Fruit fly (Drosophila melanogaster) whole organism, embryonic: ENCODE data around the gene CG44005.

Experiments used
- Aef1 ChIP-seq: fragments of 200-800 bp; sonication (Bioruptor generic); IDR thresholded peaks from 3 replicates; pipeline ENCODE4 v1.3.6; 2022; ENCODE audit warnings: missing biosample characterization, missing genetic modification characterization
- Asciz ChIP-seq: fragments of 200-800 bp; sonication (Bioruptor generic); optimal IDR thresholded peaks from 2 replicates; lab custom pipeline; 2017; ENCODE audit warnings: missing biosample characterization, mild to moderate bottlenecking, missing genetic modification characterization, missing genetic modification reagents
- Atf-2 ChIP-seq: fragments of 200-800 bp; sonication (Bioruptor generic); optimal IDR thresholded peaks from 2 replicates; lab custom pipeline; 2016; ENCODE audit warnings: missing biosample characterization, missing genetic modification characterization
- BtbVII ChIP-seq: fragments of 200-800 bp; sonication (Bioruptor generic); optimal IDR thresholded peaks from 3 replicates; lab custom pipeline; 2017; ENCODE audit warnings: missing biosample characterization, mild to moderate bottlenecking, missing genetic modification characterization
- CG10366 ChIP-seq: fragments of 200-800 bp; sonication (Bioruptor generic); IDR thresholded peaks from 2 replicates; pipeline ENCODE4 v1.3.6; 2022; ENCODE audit warnings: missing biosample characterization, missing genetic modification characterization
- CG10959 ChIP-seq: fragments of 200-800 bp; sonication (Bioruptor generic); IDR thresholded peaks from 2 replicates; pipeline ENCODE4 v1.3.6; 2022; ENCODE audit warnings: missing biosample characterization, missing genetic modification characterization
- CG12071 ChIP-seq: fragments of 200-800 bp; sonication (Bioruptor generic); optimal IDR thresholded peaks from 3 replicates; lab custom pipeline; 2018; ENCODE audit warnings: missing biosample characterization, mild to moderate bottlenecking, missing genetic modification characterization
- CG12104 ChIP-seq: fragments of 200-800 bp; sonication (Bioruptor generic); optimal IDR thresholded peaks from 3 replicates; lab custom pipeline; 2016; ENCODE audit warnings: missing biosample characterization, missing genetic modification characterization
- CG12219 ChIP-seq: fragments of 200-800 bp; sonication (Bioruptor generic); optimal IDR thresholded peaks from 3 replicates; lab custom pipeline; 2018; ENCODE audit warnings: missing biosample characterization, mild to moderate bottlenecking, missing genetic modification characterization
- CG1233 ChIP-seq: fragments of 200-800 bp; sonication (Bioruptor generic); optimal IDR thresholded peaks from 4 replicates; lab custom pipeline; 2018; ENCODE audit warnings: missing biosample characterization, mild to moderate bottlenecking, missing genetic modification characterization
- CG13894 ChIP-seq: fragments of 200-800 bp; sonication (Bioruptor generic); optimal IDR thresholded peaks from 3 replicates; lab custom pipeline; 2018; ENCODE audit warnings: missing biosample characterization, mild to moderate bottlenecking, missing genetic modification characterization, moderate library complexity
- CG17568 ChIP-seq: fragments of 200-800 bp; sonication (Bioruptor generic); optimal IDR thresholded peaks from 2 replicates; lab custom pipeline; 2018; ENCODE audit warnings: missing biosample characterization, mild to moderate bottlenecking, missing genetic modification characterization, moderate library complexity
- CG17912 ChIP-seq: fragments of 200-800 bp; sonication (Bioruptor generic); optimal IDR thresholded peaks from 2 replicates; lab custom pipeline; 2018; ENCODE audit warnings: missing biosample characterization, mild to moderate bottlenecking, missing genetic modification characterization
- CG18599 ChIP-seq: fragments of 200-800 bp; sonication (Bioruptor generic); optimal IDR thresholded peaks from 3 replicates; lab custom pipeline; 2017; ENCODE audit warnings: missing biosample characterization, missing genetic modification characterization, mild to moderate bottlenecking, moderate library complexity, missing genetic modification reagents
- CG2678 ChIP-seq: fragments of 200-800 bp; sonication (Bioruptor generic); optimal IDR thresholded peaks from 3 replicates; lab custom pipeline; 2019; ENCODE audit warnings: missing biosample characterization, mild to moderate bottlenecking, missing genetic modification characterization, moderate library complexity
- CG2889 ChIP-seq: fragments of 200-800 bp; sonication (Bioruptor generic); IDR thresholded peaks from 3 replicates; pipeline ENCODE4 v1.3.6; 2022; ENCODE audit warnings: missing biosample characterization, missing genetic modification characterization
- CG3281 ChIP-seq: fragments of 200-800 bp; sonication (Bioruptor generic); optimal IDR thresholded peaks from 3 replicates; lab custom pipeline; 2017; ENCODE audit warnings: missing biosample characterization, mild to moderate bottlenecking, missing genetic modification characterization
- CG4617 ChIP-seq: fragments of 200-800 bp; sonication (Bioruptor generic); optimal IDR thresholded peaks from 3 replicates; lab custom pipeline; 2016; ENCODE audit warnings: missing biosample characterization, missing genetic modification characterization, borderline replicate concordance
- CG4854 ChIP-seq: fragments of 200-800 bp; sonication (Bioruptor generic); optimal IDR thresholded peaks from 2 replicates; lab custom pipeline; 2016; ENCODE audit warnings: missing biosample characterization, missing genetic modification characterization, inconsistent platforms
- CG6765 ChIP-seq: fragments of 200-800 bp; sonication (Bioruptor generic); optimal IDR thresholded peaks from 3 replicates; lab custom pipeline; 2017; ENCODE audit warnings: missing biosample characterization, mild to moderate bottlenecking, missing genetic modification characterization
- CG6813 ChIP-seq: fragments of 200-800 bp; sonication (Bioruptor generic); optimal IDR thresholded peaks from 2 replicates; lab custom pipeline; 2017; ENCODE audit warnings: missing biosample characterization, missing genetic modification characterization, mild to moderate bottlenecking, moderate library complexity, missing genetic modification reagents
- CG8290 ChIP-seq, 3 experiments: fragments of 200-800 bp; sonication (Bioruptor generic); optimal IDR thresholded peaks; 2 replicates each; lab custom pipeline; 2016 to 2019; ENCODE audit warnings: missing biosample characterization in 3 of 3, missing genetic modification characterization in 3 of 3, mild to moderate bottlenecking in 2 of 3, moderate library complexity in 1 of 3
- CrebB ChIP-seq: fragments of 200-800 bp; sonication (Bioruptor generic); optimal IDR thresholded peaks from 3 replicates; lab custom pipeline; 2018; ENCODE audit warnings: missing biosample characterization, mild to moderate bottlenecking, missing genetic modification characterization
- D19B ChIP-seq: fragments of 200-800 bp; sonication (Bioruptor generic); optimal IDR thresholded peaks from 2 replicates; lab custom pipeline; 2017; ENCODE audit warnings: missing biosample characterization, mild to moderate bottlenecking, missing genetic modification characterization
- Dad ChIP-seq: fragments of 200-800 bp; sonication (Bioruptor generic); optimal IDR thresholded peaks from 3 replicates; lab custom pipeline; 2016; ENCODE audit warnings: missing biosample characterization, missing genetic modification characterization
- Deaf1 ChIP-seq: fragments of 200-800 bp; optimal IDR thresholded peaks from 3 replicates; lab custom pipeline; 2019; ENCODE audit warnings: missing biosample characterization, mild to moderate bottlenecking, missing genetic modification characterization, moderate library complexity
- Drgx ChIP-seq: fragments of 200-800 bp; sonication (Bioruptor generic); IDR thresholded peaks from 2 replicates; pipeline ENCODE4 v1.3.6; 2022; ENCODE audit warnings: missing biosample characterization, missing genetic modification characterization
- E2f2 ChIP-seq: fragments of 200-800 bp; sonication (Bioruptor generic); IDR thresholded peaks from 2 replicates; pipeline ENCODE4 v1.3.6; 2022; ENCODE audit warnings: missing biosample characterization, missing genetic modification characterization
- Fer1 ChIP-seq: fragments of 200-800 bp; sonication (Bioruptor generic); optimal IDR thresholded peaks from 2 replicates; lab custom pipeline; 2017; ENCODE audit warnings: missing biosample characterization, mild to moderate bottlenecking, missing genetic modification characterization
- Fer3 ChIP-seq: fragments of 200-800 bp; sonication (Bioruptor generic); optimal IDR thresholded peaks from 2 replicates; lab custom pipeline; 2018; ENCODE audit warnings: missing biosample characterization, mild to moderate bottlenecking, missing genetic modification characterization, moderate library complexity
- HHEX ChIP-seq: fragments of 200-800 bp; sonication (Bioruptor generic); optimal IDR thresholded peaks from 3 replicates; lab custom pipeline; 2017; ENCODE audit warnings: missing biosample characterization, mild to moderate bottlenecking, missing genetic modification characterization, missing genetic modification reagents
- Hr51 ChIP-seq, 2 experiments: fragments of 200-800 bp; sonication (Bioruptor generic); optimal IDR thresholded peaks; 2 replicates in 1 of 2; 3 replicates in 1 of 2; lab custom pipeline; 2016 to 2018; ENCODE audit warnings: missing biosample characterization in 2 of 2, missing genetic modification characterization in 2 of 2, mild to moderate bottlenecking in 1 of 2, moderate library complexity in 1 of 2
- MTF-1 ChIP-seq: fragments of 200-800 bp; sonication (Bioruptor generic); optimal IDR thresholded peaks from 2 replicates; lab custom pipeline; 2018; ENCODE audit warnings: missing biosample characterization, mild to moderate bottlenecking, missing genetic modification characterization, borderline replicate concordance
- Opbp ChIP-seq: fragments of 200-800 bp; sonication (Bioruptor generic); IDR thresholded peaks from 3 replicates; pipeline ENCODE4 v1.3.6; 2022; ENCODE audit warnings: missing biosample characterization, missing genetic modification characterization; ENCODE audit not compliant: partially characterized antibody
- Sox100B ChIP-seq: fragments of 200-800 bp; sonication (Bioruptor generic); optimal IDR thresholded peaks from 3 replicates; lab custom pipeline; 2018; ENCODE audit warnings: missing biosample characterization, mild to moderate bottlenecking, missing genetic modification characterization
- Trl ChIP-seq, 3 experiments: fragments of >200 bp in 2 of 3; fragments of 200-800 bp in 1 of 3; sonication (Bioruptor generic) in 1 of 3; optimal IDR thresholded peaks; 2 replicates in 1 of 3; 3 replicates in 2 of 3; lab custom pipeline; 2016 to 2017; ENCODE audit warnings: missing biosample characterization in 1 of 3, missing genetic modification characterization in 1 of 3
- chm ChIP-seq: fragments of 200-800 bp; sonication (Bioruptor generic); IDR thresholded peaks from 2 replicates; pipeline ENCODE4 v1.3.6; 2022; ENCODE audit warnings: missing biosample characterization, missing genetic modification characterization
- dysf ChIP-seq: fragments of 200-800 bp; sonication (Bioruptor generic); IDR thresholded peaks from 3 replicates; pipeline ENCODE4 v1.3.6; 2022; ENCODE audit warnings: missing biosample characterization, missing genetic modification characterization
- inv ChIP-seq: fragments of 200-800 bp; sonication (Bioruptor generic); IDR thresholded peaks from 2 replicates; pipeline ENCODE4 v1.3.6; 2022; ENCODE audit warnings: missing biosample characterization, missing genetic modification characterization; ENCODE audit not compliant: partially characterized antibody
- kay ChIP-seq: fragments of 200-800 bp; sonication (Bioruptor generic); optimal IDR thresholded peaks from 2 replicates; lab custom pipeline; 2016; ENCODE audit warnings: missing biosample characterization, missing genetic modification characterization
- lov ChIP-seq, 2 experiments: fragments of 200-800 bp in 1 of 2; fragments of >200 bp in 1 of 2; sonication (Bioruptor generic) in 1 of 2; IDR thresholded peaks in 1 of 2; optimal IDR thresholded peaks in 1 of 2; 2 replicates in 1 of 2; 3 replicates in 1 of 2; pipeline versions ENCODE4 v1.3.6 to Lab custom; 2017 to 2022; ENCODE audit warnings: missing biosample characterization in 1 of 2, missing genetic modification characterization in 1 of 2
- luna ChIP-seq: fragments of 200-800 bp; sonication (Bioruptor generic); optimal IDR thresholded peaks from 2 replicates; lab custom pipeline; 2016; ENCODE audit warnings: missing biosample characterization, missing genetic modification characterization
- mirr ChIP-seq: fragments of 200-800 bp; sonication (Bioruptor generic); optimal IDR thresholded peaks from 3 replicates; lab custom pipeline; 2018; ENCODE audit warnings: missing biosample characterization, mild to moderate bottlenecking, missing genetic modification characterization
- nau ChIP-seq: fragments of 200-800 bp; sonication (Bioruptor generic); optimal IDR thresholded peaks from 3 replicates; lab custom pipeline; 2017; ENCODE audit warnings: missing biosample characterization, mild to moderate bottlenecking, missing genetic modification characterization, missing genetic modification reagents
- prd ChIP-seq, 3 experiments: fragments of >200 bp in 2 of 3; fragments of 200-800 bp in 1 of 3; sonication (Bioruptor generic) in 1 of 3; optimal IDR thresholded peaks in 2 of 3; IDR thresholded peaks in 1 of 3; 2 replicates in 2 of 3; 3 replicates in 1 of 3; pipeline versions ENCODE4 v1.3.6 to Lab custom; 2017 to 2022; ENCODE audit warnings: missing biosample characterization in 1 of 3, missing genetic modification characterization in 1 of 3
- ro ChIP-seq: fragments of 200-800 bp; sonication (Bioruptor generic); IDR thresholded peaks from 2 replicates; pipeline ENCODE4 v1.3.6; 2022; ENCODE audit warnings: missing biosample characterization, missing genetic modification characterization
- sima ChIP-seq: fragments of 200-800 bp; sonication (Bioruptor generic); optimal IDR thresholded peaks from 2 replicates; lab custom pipeline; 2016; ENCODE audit warnings: missing biosample characterization, missing genetic modification characterization
- yki ChIP-seq: fragments of >200 bp; optimal IDR thresholded peaks from 3 replicates; lab custom pipeline; 2018

Gene CG44005

DNA sequence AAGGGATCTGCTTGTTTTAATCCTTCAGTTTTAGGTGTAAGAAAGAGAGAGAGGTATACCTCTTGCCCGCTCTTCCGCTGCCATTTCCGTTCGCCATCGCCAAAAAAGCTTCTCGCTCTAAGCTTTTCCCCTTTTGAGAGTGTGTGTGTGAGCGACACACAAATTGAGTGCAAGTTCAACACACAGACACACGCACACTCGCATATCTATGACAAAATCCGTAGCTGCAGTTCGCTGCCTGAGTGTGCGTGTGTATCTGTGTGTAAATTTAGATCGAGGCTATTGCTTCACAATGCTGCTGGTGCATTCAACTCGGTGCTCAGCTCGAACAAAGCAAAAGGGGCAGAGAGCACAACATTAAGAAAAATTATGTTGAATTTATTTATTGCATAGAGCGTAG, 51.0 kb downstream of the CG44005 start (continued):
- peak; percentile 0 for TF ChIP-seq CG12219 (GFP tag; lab: Kevin White, UChicago)
- peak; percentile 30 for TF ChIP-seq CG2678 (tag; lab: Kevin White, UChicago)
- no peak for TF ChIP-seq kay
- peak; percentile 30 for TF ChIP-seq CG17568 (GFP tag; lab: Kevin White, UChicago)
- no peak for TF ChIP-seq D19B
- peak; percentile 25 for TF ChIP-seq CG17912 (GFP tag; lab: Kevin White, UChicago)
- no peak for TF ChIP-seq lov (optimal IDR thresholded peaks at IDR 0.05; lab: Kevin White, UChicago)
- no peak for TF ChIP-seq lov (GFP tag; IDR thresholded peaks at IDR 0.05; lab: Robert Waterston, UW)
- no peak for TF ChIP-seq inv (GFP tag; lab: Robert Waterston, UW)
- peak; percentile 48 for TF ChIP-seq HHEX (GFP tag; lab: Kevin White, UChicago)
- TF ChIP-seq Aef1 (GFP tag; lab: Robert Waterston, UW): no peak
- TF ChIP-seq CrebB (tag; lab: Kevin White, UChicago): no peak
- TF ChIP-seq MTF-1: peak; percentile 54
- TF ChIP-seq Atf-2 (GFP tag; lab: Kevin White, UChicago): no peak
- TF ChIP-seq dysf (GFP tag; lab: Robert Waterston, UW): 0 out of 3 replicates have a peak, but pooled peaks have one; percentile 8
- TF ChIP-seq CG4854 (GFP tag; lab: Kevin White, UChicago): no peak
- TF ChIP-seq Asciz: peak; percentile 25
- TF ChIP-seq chm (GFP tag; lab: Robert Waterston, UW): 0 out of 2 replicates have a peak, but pooled peaks have one; percentile 12
- peak; percentile 62 for TF ChIP-seq CG6765 (GFP tag; lab: Kevin White, UChicago)
- no peak for TF ChIP-seq CG12104 (GFP tag; lab: Kevin White, UChicago)
- TF ChIP-seq Fer3 (tag; lab: Kevin White, UChicago): peak; percentile 28
- TF ChIP-seq Sox100B: peak; percentile 6
- TF ChIP-seq Trl (optimal IDR thresholded peaks at IDR 0.05; lab: Kevin White, UChicago): peak; percentile 30 to 43
- TF ChIP-seq Trl (GFP tag; optimal IDR thresholded peaks at IDR 0.05; lab: Kevin White, UChicago): no peak
- TF ChIP-seq CG4617 (GFP tag; lab: Kevin White, UChicago): no peak
- TF ChIP-seq Hr51 (GFP tag; optimal IDR thresholded peaks at IDR 0.05; lab: Kevin White, UChicago): no peak
- no peak for TF ChIP-seq ro (GFP tag; lab: Robert Waterston, UW)
- TF ChIP-seq Deaf1 (tag; lab: Kevin White, UChicago): peak; percentile 62
- TF ChIP-seq Opbp (GFP tag; lab: Robert Waterston, UW): no peak
- TF ChIP-seq Dad (GFP tag; lab: Kevin White, UChicago): no peak
- TF ChIP-seq mirr (GFP tag; lab: Kevin White, UChicago): peak; percentile 40
- TF ChIP-seq CG18599 (GFP tag; lab: Kevin White, UChicago): no peak
- peak; percentile 70 for TF ChIP-seq Fer1 (GFP tag; lab: Kevin White, UChicago)
- peak; percentile 57 for TF ChIP-seq CG12071
- no peak for TF ChIP-seq CG2889 (GFP tag; lab: Robert Waterston, UW)
- peak; percentile 61 for TF ChIP-seq CG6813 (GFP tag; lab: Kevin White, UChicago)
- TF ChIP-seq E2f2 (GFP tag; lab: Robert Waterston, UW): no peak
- TF ChIP-seq CG10959 (GFP tag; lab: Robert Waterston, UW): no peak
- no peak for TF ChIP-seq CG8290 (GFP tag; optimal IDR thresholded peaks at IDR 0.05; lab: Kevin White, UChicago)
- peak in 1 of 2 experiments; percentile 60 for TF ChIP-seq CG8290 (tag; optimal IDR thresholded peaks at IDR 0.05; lab: Kevin White, UChicago)
- TF ChIP-seq Drgx (GFP tag; lab: Robert Waterston, UW): peak; percentile 15; the same call in 1 of the 2 replicates
- TF ChIP-seq luna (GFP tag; lab: Kevin White, UChicago): no peak
- TF ChIP-seq nau (GFP tag; lab: Kevin White, UChicago): peak; percentile 3
- TF ChIP-seq CG1233 (GFP tag; lab: Kevin White, UChicago): peak; percentile 19
- TF ChIP-seq sima: no peak
- TF ChIP-seq BtbVII (GFP tag; lab: Kevin White, UChicago): peak; percentile 5
- TF ChIP-seq CG10366 (GFP tag; lab: Robert Waterston, UW): no peak
- no peak for TF ChIP-seq prd (optimal IDR thresholded peaks at IDR 0.05; lab: Kevin White, UChicago)
- TF ChIP-seq prd (GFP tag; IDR thresholded peaks at IDR 0.05; lab: Robert Waterston, UW): no peak
- no peak for TF ChIP-seq yki (lab: Kevin White, UChicago)
- TF ChIP-seq CG3281: peak; percentile 23
- no peak for TF ChIP-seq CG13894 (tag; lab: Kevin White, UChicago)
